Worm (Caenorhabditis elegans) whole organism, young adult: ENCODE measurements around the gene Y57G11B.5.
"Not testable (repeated sequence)": the region's sequence is repeated elsewhere in the genome, so short reads cannot be mapped to it uniquely, and the experiment has no call there.

Source experiments
- B0019.2 ChIP-seq: fragments of 200-800 bp; sonication (Bioruptor generic); conservative IDR thresholded peaks from 2 replicates; pipeline ENCODE4 v1.3.6; 2022; ENCODE audit warnings: missing genetic modification reagents, missing genetic modification characterization, missing compliant biosample characterization
- B0035.1 ChIP-seq: sonication (generic microtip); optimal IDR thresholded peaks from 2 replicates; lab custom pipeline; 2016; ENCODE audit warnings: missing genetic modification characterization, mild to moderate bottlenecking, missing compliant biosample characterization, missing genotype, missing genetic modification reagents
- B0336.3 ChIP-seq: fragments of 200-800 bp; sonication (Bioruptor generic); IDR thresholded peaks from 2 replicates; pipeline ENCODE4 v1.3.6; 2022; ENCODE audit warnings: missing genetic modification characterization, missing compliant biosample characterization
- C06A6.2 ChIP-seq: fragments of 200-800 bp; sonication (Bioruptor generic); conservative IDR thresholded peaks from 2 replicates; pipeline ENCODE4 v1.3.6; 2022; ENCODE audit warnings: missing genetic modification characterization, missing compliant biosample characterization
- F10E7.11 ChIP-seq: sonication (generic microtip); optimal IDR thresholded peaks from 2 replicates; lab custom pipeline; 2017; ENCODE audit warnings: mild to moderate bottlenecking, missing genetic modification characterization, moderate library complexity, missing compliant biosample characterization
- F39B2.1 ChIP-seq: fragments of 200-800 bp; sonication (Bioruptor generic); IDR thresholded peaks from 2 replicates; pipeline ENCODE4 v1.3.6; 2022; ENCODE audit warnings: missing genetic modification reagents, missing genetic modification characterization, missing compliant biosample characterization
- F52B5.7 ChIP-seq: sonication (generic microtip); optimal IDR thresholded peaks from 2 replicates; lab custom pipeline; 2016; ENCODE audit warnings: mild to moderate bottlenecking, missing genetic modification characterization, missing compliant biosample characterization
- F57A8.1 ChIP-seq: fragments of 200-800 bp; sonication (Bioruptor generic); optimal IDR thresholded peaks from 2 replicates; lab custom pipeline; 2018; ENCODE audit warnings: mild to moderate bottlenecking, missing genetic modification characterization, moderate library complexity, missing compliant biosample characterization
- Y53F4B.3 ChIP-seq: fragments of 200-800 bp; sonication (Bioruptor generic); IDR thresholded peaks from 2 replicates; pipeline ENCODE4 v1.3.6; 2022; ENCODE audit warnings: missing genetic modification reagents, missing genetic modification characterization, missing compliant biosample characterization
- akir-1 ChIP-seq: fragments of 200-800 bp; sonication (Bioruptor generic); optimal IDR thresholded peaks from 2 replicates; lab custom pipeline; 2018; ENCODE audit warnings: mild to moderate bottlenecking, missing genetic modification characterization, moderate library complexity, missing compliant biosample characterization
- athp-1 ChIP-seq: sonication (generic microtip); optimal IDR thresholded peaks from 2 replicates; lab custom pipeline; 2017; ENCODE audit warnings: mild to moderate bottlenecking, missing genetic modification characterization, missing compliant biosample characterization
- attf-3 ChIP-seq: fragments of 200-800 bp; sonication (Bioruptor generic); conservative IDR thresholded peaks from 2 replicates; pipeline ENCODE4 v1.3.6; 2022; ENCODE audit warnings: missing genetic modification reagents, missing genetic modification characterization, missing compliant biosample characterization
- ccch-3 ChIP-seq: fragments of 200-800 bp; sonication (Bioruptor generic); optimal IDR thresholded peaks from 2 replicates; lab custom pipeline; 2018; ENCODE audit warnings: mild to moderate bottlenecking, missing genetic modification characterization, missing compliant biosample characterization
- cebp-1 ChIP-seq, 2 experiments: fragments of 200-800 bp in 1 of 2; sonication (Bioruptor generic) in 1 of 2; sonication (generic microtip) in 1 of 2; IDR thresholded peaks in 1 of 2; optimal IDR thresholded peaks in 1 of 2; 2 replicates each; pipeline versions ENCODE4 v1.3.6 to Lab custom; 2017 to 2022; ENCODE audit warnings: missing compliant biosample characterization in 2 of 2, missing genetic modification characterization in 2 of 2, mild to moderate bottlenecking in 1 of 2, missing genetic modification reagents in 1 of 2, moderate library complexity in 1 of 2
- ceh-27 ChIP-seq: fragments of 200-800 bp; sonication (Bioruptor generic); optimal IDR thresholded peaks from 2 replicates; lab custom pipeline; 2018; ENCODE audit warnings: mild to moderate bottlenecking, missing genetic modification characterization, moderate library complexity, missing compliant biosample characterization
- ceh-40 ChIP-seq: fragments of 200-800 bp; sonication (Bioruptor generic); IDR thresholded peaks from 2 replicates; pipeline ENCODE4 v1.3.6; 2022; ENCODE audit warnings: missing genetic modification characterization, missing compliant biosample characterization
- ceh-91 ChIP-seq: fragments of 200-800 bp; sonication (Bioruptor generic); IDR thresholded peaks from 2 replicates; pipeline ENCODE4 v1.3.6; 2022; ENCODE audit warnings: missing genetic modification reagents, missing genetic modification characterization, missing compliant biosample characterization
- egl-44 ChIP-seq: fragments of 200-800 bp; sonication (Bioruptor generic); IDR thresholded peaks from 2 replicates; pipeline ENCODE4 v1.3.6; 2022; ENCODE audit warnings: missing genetic modification reagents, missing genetic modification characterization, missing compliant biosample characterization
- ekl-4 ChIP-seq: fragments of 200-800 bp; sonication (Bioruptor generic); IDR thresholded peaks from 2 replicates; pipeline ENCODE4 v1.3.6; 2022; ENCODE audit warnings: missing genetic modification reagents, missing genetic modification characterization, missing compliant biosample characterization
- hmg-1.2 ChIP-seq: fragments of 200-800 bp; sonication (Bioruptor generic); IDR thresholded peaks from 2 replicates; pipeline ENCODE4 v1.3.6; 2022; ENCODE audit warnings: missing genetic modification reagents, missing genetic modification characterization, missing compliant biosample characterization
- hsf-1 ChIP-seq: fragments of 200-800 bp; sonication (Bioruptor generic); IDR thresholded peaks from 2 replicates; pipeline ENCODE4 v1.3.6; 2022; ENCODE audit warnings: missing genetic modification reagents, missing genetic modification characterization, missing compliant biosample characterization
- lin-40 ChIP-seq: sonication (generic microtip); optimal IDR thresholded peaks from 2 replicates; lab custom pipeline; 2016; ENCODE audit warnings: missing genetic modification characterization, mild to moderate bottlenecking, missing compliant biosample characterization, missing genotype, missing genetic modification reagents
- lsl-1 ChIP-seq: fragments of 200-800 bp; sonication (Bioruptor generic); optimal IDR thresholded peaks from 2 replicates; lab custom pipeline; 2018; ENCODE audit warnings: mild to moderate bottlenecking, missing genetic modification characterization, moderate library complexity, missing compliant biosample characterization
- nfya-1 ChIP-seq: sonication (generic microtip); optimal IDR thresholded peaks from 2 replicates; lab custom pipeline; 2017; ENCODE audit warnings: antibody characterized with exemption, missing compliant biosample characterization, missing genetic modification characterization, borderline replicate concordance; ENCODE audit not compliant: insufficient read depth
- nfya-2 ChIP-seq: fragments of 200-800 bp; sonication (Bioruptor generic); IDR thresholded peaks from 2 replicates; pipeline ENCODE4 v1.3.6; 2022; ENCODE audit warnings: missing genetic modification reagents, missing genetic modification characterization, missing compliant biosample characterization
- nhr-27 ChIP-seq: fragments of 200-800 bp; sonication (Bioruptor generic); optimal IDR thresholded peaks from 2 replicates; lab custom pipeline; 2018; ENCODE audit warnings: mild to moderate bottlenecking, missing genetic modification characterization, moderate library complexity, missing compliant biosample characterization
- repo-1 ChIP-seq: sonication (generic microtip); optimal IDR thresholded peaks from 2 replicates; lab custom pipeline; 2017; ENCODE audit warnings: mild to moderate bottlenecking, missing genetic modification characterization, missing compliant biosample characterization
- sea-2 ChIP-seq: fragments of 200-800 bp; sonication (Bioruptor generic); IDR thresholded peaks from 2 replicates; pipeline ENCODE4 v1.3.6; 2022; ENCODE audit warnings: missing genetic modification characterization, missing compliant biosample characterization
- snpc-1.1 ChIP-seq: sonication (generic microtip); optimal IDR thresholded peaks from 2 replicates; lab custom pipeline; 2017; ENCODE audit warnings: missing genetic modification characterization, mild to moderate bottlenecking, missing compliant biosample characterization, antibody characterized with exemption, moderate library complexity, missing genotype, missing genetic modification reagents; ENCODE audit not compliant: insufficient read depth
- snpc-3.4 ChIP-seq: sonication (generic microtip); optimal IDR thresholded peaks from 2 replicates; lab custom pipeline; 2017; ENCODE audit warnings: missing genetic modification characterization, mild to moderate bottlenecking, missing compliant biosample characterization, antibody characterized with exemption, moderate library complexity, missing genotype, missing genetic modification reagents
- snpc-4 ChIP-seq, 5 experiments: fragments of 150-350 bp in 1 of 5; sonication (generic microtip) in 4 of 5; optimal IDR thresholded peaks; 2 replicates each; lab custom pipeline; 2014 to 2018; ENCODE audit warnings: missing genetic modification characterization in 5 of 5, missing biosample characterization in 3 of 5, antibody characterized with exemption in 2 of 5, mild to moderate bottlenecking in 2 of 5, missing compliant biosample characterization in 2 of 5, missing genotype in 2 of 5, moderate library complexity in 2 of 5, missing genetic modification reagents in 1 of 5
- tbp1 ChIP-seq: fragments of 200-800 bp; sonication (Bioruptor generic); optimal IDR thresholded peaks from 2 replicates; lab custom pipeline; 2018; ENCODE audit warnings: mild to moderate bottlenecking, missing genetic modification characterization, missing compliant biosample characterization
- ztf-25 ChIP-seq: fragments of 200-800 bp; sonication (Bioruptor generic); IDR thresholded peaks from 2 replicates; pipeline ENCODE4 v1.3.6; 2022; ENCODE audit warnings: missing genetic modification reagents, missing genetic modification characterization, missing compliant biosample characterization
- ztf-6 ChIP-seq: fragments of 200-800 bp; sonication (Bioruptor generic); IDR thresholded peaks from 2 replicates; pipeline ENCODE4 v1.3.6; 2022; ENCODE audit warnings: missing genetic modification reagents, missing genetic modification characterization, missing compliant biosample characterization

Y57G11B.5 gene

ce11 chrIV:14551870-14552269 lies 22.7 kb upstream of the Y57G11B.5 start, which contains the start of gene pals-30:
TSS of gene pals-30 (minus strand) at chrIV:14551970.
- TF ChIP-seq Y53F4B.3; ekl-4 (GFP tag; lab: Robert Waterston, UW); ceh-91: not testable (repeated sequence)

ce11 chrIV:14554788-14555187 lies 19.8 kb upstream of the Y57G11B.5 start, which contains the start of gene Y57G11B.6:
TSS of gene Y57G11B.6 (minus strand) at chrIV:14554888.
- no peak for TF ChIP-seq attf-3 (GFP tag; lab: Robert Waterston, UW)
- TF ChIP-seq nhr-27 (tag; lab: Kevin White, UChicago), result no peak
- no peak for TF ChIP-seq B0336.3 (GFP tag; lab: Robert Waterston, UW)
- no peak for TF ChIP-seq athp-1 (tag; lab: Kevin White, UChicago)
- no peak for TF ChIP-seq Y53F4B.3
- TF ChIP-seq egl-44, result no peak
- TF ChIP-seq akir-1 (GFP tag; lab: Kevin White, UChicago), result no peak
- TF ChIP-seq ztf-6 (GFP tag; lab: Robert Waterston, UW), result no peak
- TF ChIP-seq F52B5.7 (tag; lab: Kevin White, UChicago), result no peak
- TF ChIP-seq hmg-1.2, result no peak
- TF ChIP-seq ceh-40 (GFP tag; lab: Robert Waterston, UW), result no peak
- TF ChIP-seq lin-40, result no peak
- TF ChIP-seq sea-2 (GFP tag; lab: Robert Waterston, UW), result no peak
- no peak for TF ChIP-seq snpc-1.1
- TF ChIP-seq F10E7.11 (tag; lab: Kevin White, UChicago), result no peak
- TF ChIP-seq lsl-1, result no peak
- no peak for TF ChIP-seq snpc-4 (GFP tag; optimal IDR thresholded peaks at IDR 0.05; lab: Kevin White, UChicago)
- no peak for TF ChIP-seq snpc-4 (tag; optimal IDR thresholded peaks at IDR 0.05; lab: Kevin White, UChicago)
- TF ChIP-seq nfya-2 (GFP tag; lab: Robert Waterston, UW), result no peak
- TF ChIP-seq B0035.1 (tag; lab: Kevin White, UChicago), result no peak
- no peak for TF ChIP-seq F57A8.1 (GFP tag; lab: Kevin White, UChicago)

ce11 chrIV:14557642-14558041 lies 17.0 kb upstream of the Y57G11B.5 start:
- no peak for TF ChIP-seq F39B2.1 (GFP tag; lab: Robert Waterston, UW)
- no peak for TF ChIP-seq B0019.2 (GFP tag; lab: Robert Waterston, UW)
- no peak for TF ChIP-seq B0035.1 (tag; lab: Kevin White, UChicago)
- TF ChIP-seq ccch-3 (GFP tag; lab: Kevin White, UChicago), result no peak
- TF ChIP-seq ceh-27 (GFP tag; lab: Kevin White, UChicago), result no peak
- TF ChIP-seq tbp1 (GFP tag; lab: Kevin White, UChicago), result no peak
- TF ChIP-seq snpc-3.4 (tag; lab: Kevin White, UChicago), result no peak
- no peak for TF ChIP-seq ztf-25 (GFP tag; lab: Robert Waterston, UW)
- no peak for TF ChIP-seq cebp-1 (GFP tag; IDR thresholded peaks at IDR 0.05; lab: Robert Waterston, UW)
- no peak for TF ChIP-seq cebp-1 (tag; optimal IDR thresholded peaks at IDR 0.05; lab: Kevin White, UChicago)
- no peak for TF ChIP-seq nfya-1 (tag; lab: Kevin White, UChicago)
- TF ChIP-seq hsf-1, result no peak
- no peak for TF ChIP-seq F10E7.11 (tag; lab: Kevin White, UChicago)
- no peak for TF ChIP-seq C06A6.2
- no peak for TF ChIP-seq ztf-6 (GFP tag; lab: Robert Waterston, UW)
- TF ChIP-seq repo-1, result no peak
- TF ChIP-seq, all 124 proteins: peak for 0
